Worm (Caenorhabditis elegans) whole organism, L3 larva: ENCODE data around the gene nhr-188.
A peak's percentile ranks its signal among the peaks of the same experiment; 100 is the strongest.

Experiments used
- R02D3.7 ChIP-seq: fragments of 150-350 bp; optimal IDR thresholded peaks from 2 replicates; lab custom pipeline; 2014; ENCODE audit warnings: missing biosample characterization, missing genetic modification characterization
- ZK546.5 ChIP-seq: sonication (generic microtip); optimal IDR thresholded peaks from 2 replicates; lab custom pipeline; 2017; ENCODE audit warnings: missing biosample characterization, missing genetic modification characterization
- ceh-16 ChIP-seq: sonication (generic microtip); optimal IDR thresholded peaks from 2 replicates; lab custom pipeline; 2017; ENCODE audit warnings: missing biosample characterization, missing genetic modification characterization
- ceh-28 ChIP-seq: fragments of 150-350 bp; optimal IDR thresholded peaks from 2 replicates; lab custom pipeline; 2014; ENCODE audit warnings: missing biosample characterization, missing genetic modification reagents, missing genetic modification characterization
- ceh-82 ChIP-seq: fragments of 150-350 bp; optimal IDR thresholded peaks from 2 replicates; lab custom pipeline; 2014; ENCODE audit warnings: missing biosample characterization, missing genetic modification characterization
- ceh-9 ChIP-seq: sonication (generic microtip); optimal IDR thresholded peaks from 2 replicates; lab custom pipeline; 2018; ENCODE audit warnings: missing biosample characterization, missing genetic modification characterization
- daf-12 ChIP-seq: fragments of 150-350 bp; optimal IDR thresholded peaks from 2 replicates; lab custom pipeline; 2014; ENCODE audit warnings: missing biosample characterization, missing genetic modification reagents, missing genetic modification characterization
- egl-27 ChIP-seq: sonication (generic microtip); optimal IDR thresholded peaks from 4 replicates; lab custom pipeline; 2017; ENCODE audit warnings: missing biosample characterization, missing genetic modification reagents, missing genetic modification characterization
- egl-5 ChIP-seq: fragments of 150-350 bp; optimal IDR thresholded peaks from 2 replicates; lab custom pipeline; 2017; ENCODE audit warnings: missing biosample characterization, missing genetic modification reagents, missing genetic modification characterization, inconsistent platforms
- elt-3 ChIP-seq, 3 experiments: fragments of 150-350 bp in 1 of 3; sonication (generic microtip) in 2 of 3; optimal IDR thresholded peaks; 2 replicates in 2 of 3; 4 replicates in 1 of 3; lab custom pipeline; 2014 to 2017; ENCODE audit warnings: missing biosample characterization in 3 of 3, missing genetic modification characterization in 3 of 3
- fkh-10 ChIP-seq: sonication (generic microtip); optimal IDR thresholded peaks from 2 replicates; lab custom pipeline; 2017; ENCODE audit warnings: missing biosample characterization, missing genetic modification reagents, missing genetic modification characterization
- fkh-2 ChIP-seq: fragments of 150-350 bp; optimal IDR thresholded peaks from 2 replicates; lab custom pipeline; 2014; ENCODE audit warnings: missing biosample characterization, missing genetic modification reagents, missing genetic modification characterization
- fos-1 ChIP-seq: fragments of 150-350 bp; optimal IDR thresholded peaks from 2 replicates; lab custom pipeline; 2014; ENCODE audit warnings: missing biosample characterization, missing genetic modification characterization
- jun-1 ChIP-seq: fragments of 150-350 bp; optimal IDR thresholded peaks from 2 replicates; lab custom pipeline; 2014; ENCODE audit warnings: missing biosample characterization, missing genetic modification reagents, missing genetic modification characterization
- lin-15B ChIP-seq: fragments of 150-350 bp; optimal IDR thresholded peaks from 2 replicates; lab custom pipeline; 2014; ENCODE audit warnings: missing biosample characterization, missing genetic modification characterization
- lin-39 ChIP-seq: fragments of 150-350 bp; optimal IDR thresholded peaks from 2 replicates; lab custom pipeline; 2018; ENCODE audit warnings: missing biosample characterization, missing genetic modification reagents, missing genetic modification characterization
- lsy-12 ChIP-seq: sonication (generic microtip); optimal IDR thresholded peaks from 2 replicates; lab custom pipeline; 2016; ENCODE audit warnings: mild to moderate bottlenecking, missing genetic modification characterization, missing compliant biosample characterization
- mdl-1 ChIP-seq: fragments of 150-350 bp; optimal IDR thresholded peaks from 2 replicates; lab custom pipeline; 2014; ENCODE audit warnings: missing biosample characterization, missing genetic modification characterization
- mml-1 ChIP-seq: fragments of 150-350 bp; sonication (generic microtip); optimal IDR thresholded peaks from 3 replicates; lab custom pipeline; 2014; ENCODE audit warnings: missing biosample characterization, missing genetic modification characterization
- nfya-1 ChIP-seq: sonication (generic microtip); optimal IDR thresholded peaks from 2 replicates; lab custom pipeline; 2017; ENCODE audit warnings: missing genetic modification characterization, mild to moderate bottlenecking, missing compliant biosample characterization, antibody characterized with exemption, moderate library complexity; ENCODE audit not compliant: insufficient read depth
- nhr-11 ChIP-seq: fragments of 150-350 bp; optimal IDR thresholded peaks from 2 replicates; lab custom pipeline; 2014; ENCODE audit warnings: missing biosample characterization, missing genetic modification characterization
- nhr-12 ChIP-seq: fragments of 150-350 bp; optimal IDR thresholded peaks from 2 replicates; lab custom pipeline; 2014; ENCODE audit warnings: missing biosample characterization, missing genetic modification characterization
- nhr-23 ChIP-seq: fragments of 150-350 bp; optimal IDR thresholded peaks from 2 replicates; lab custom pipeline; 2014; ENCODE audit warnings: missing biosample characterization, missing genetic modification reagents, missing genetic modification characterization
- nhr-25 ChIP-seq: sonication (generic microtip); optimal IDR thresholded peaks from 2 replicates; lab custom pipeline; 2017; ENCODE audit warnings: missing biosample characterization, missing genetic modification characterization
- nhr-28 ChIP-seq: fragments of 150-350 bp; optimal IDR thresholded peaks from 2 replicates; lab custom pipeline; 2014; ENCODE audit warnings: missing biosample characterization, missing genetic modification characterization
- nhr-43 ChIP-seq: sonication (generic microtip); optimal IDR thresholded peaks from 2 replicates; lab custom pipeline; 2016; ENCODE audit warnings: mild to moderate bottlenecking, missing genetic modification characterization, missing compliant biosample characterization; ENCODE audit not compliant: poor library complexity, severe bottlenecking
- nhr-67 ChIP-seq: fragments of 150-350 bp; optimal IDR thresholded peaks from 2 replicates; lab custom pipeline; 2014; ENCODE audit warnings: missing biosample characterization, missing genetic modification characterization
- pqm-1 ChIP-seq: fragments of 150-350 bp; optimal IDR thresholded peaks from 2 replicates; lab custom pipeline; 2017; ENCODE audit warnings: missing biosample characterization, missing genetic modification characterization, inconsistent platforms
- sea-2 ChIP-seq: fragments of 150-350 bp; sonication (generic microtip); optimal IDR thresholded peaks from 4 replicates; lab custom pipeline; 2014; ENCODE audit warnings: missing biosample characterization, missing genetic modification reagents, missing genetic modification characterization
- skn-1 ChIP-seq: fragments of 150-350 bp; optimal IDR thresholded peaks from 2 replicates; lab custom pipeline; 2014; ENCODE audit warnings: missing biosample characterization, missing genetic modification characterization
- tbx-2 ChIP-seq: sonication (generic microtip); optimal IDR thresholded peaks from 2 replicates; lab custom pipeline; 2016; ENCODE audit warnings: mild to moderate bottlenecking, missing genetic modification characterization, missing compliant biosample characterization
- unc-39 ChIP-seq: sonication (generic microtip); optimal IDR thresholded peaks from 4 replicates; lab custom pipeline; 2017; ENCODE audit warnings: missing biosample characterization, missing genetic modification characterization
- unc-62 ChIP-seq: fragments of 150-350 bp; sonication (generic microtip); optimal IDR thresholded peaks from 4 replicates; lab custom pipeline; 2014; ENCODE audit warnings: missing biosample characterization, missing genetic modification reagents, missing genetic modification characterization
- zag-1 ChIP-seq: fragments of 150-350 bp; optimal IDR thresholded peaks from 2 replicates; lab custom pipeline; 2014; ENCODE audit warnings: missing biosample characterization, missing genetic modification characterization
- ztf-11 ChIP-seq: fragments of 150-350 bp; optimal IDR thresholded peaks from 2 replicates; lab custom pipeline; 2014; ENCODE audit warnings: missing biosample characterization, missing genetic modification characterization

nhr-188 gene

DNA sequence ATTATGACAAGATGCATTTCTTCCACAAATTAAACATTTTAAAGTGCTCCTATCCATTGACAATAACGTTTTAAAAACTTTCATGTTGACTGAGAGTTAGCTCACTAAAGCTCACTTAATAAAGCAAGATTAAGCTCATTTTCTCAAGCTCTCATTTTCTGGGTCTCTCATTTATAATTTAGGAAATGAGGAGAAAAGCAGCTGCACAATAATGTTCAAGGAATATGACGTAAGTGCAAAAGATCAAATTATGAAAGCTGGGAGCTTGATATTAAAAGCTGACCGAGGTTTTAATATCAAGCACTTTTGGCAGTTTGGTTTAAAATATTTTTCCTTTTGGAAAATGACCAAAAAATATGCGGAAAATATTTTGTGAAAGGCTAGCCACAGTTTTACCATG is at the start of gene nhr-188:
Gene nhr-188 (minus strand): TSS at position 84 of the 400 bp plus-strand sequence.
- TF ChIP-seq R02D3.7 (tag; lab: Kevin White, UChicago): no peak
- peak; percentile 4 for TF ChIP-seq nhr-11 (tag; lab: Kevin White, UChicago)
- TF ChIP-seq nhr-23: no peak

DNA sequence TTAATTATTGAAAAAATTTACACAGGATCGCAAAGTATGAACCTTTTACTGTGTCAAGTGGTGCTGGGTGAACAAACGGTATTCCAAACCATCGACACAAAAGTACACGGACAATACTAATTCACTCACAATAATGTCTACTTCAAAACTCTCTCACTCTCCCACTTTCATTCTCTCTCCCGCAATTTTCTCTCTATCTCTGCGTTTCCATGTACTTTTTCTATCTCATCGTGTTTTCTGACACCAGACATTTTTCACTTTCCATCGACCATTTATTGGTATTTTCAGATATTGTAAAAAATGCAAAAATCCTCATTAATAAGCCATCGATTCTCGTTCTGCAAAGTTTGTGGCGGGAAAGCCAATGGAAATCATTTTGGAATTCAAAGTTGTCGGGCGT is 48.2 kb upstream of the nhr-188 start, which contains the start of gene nhr-156:
Gene nhr-156 (plus strand): TSS at position 266 of the 400 bp plus-strand sequence.
- TF ChIP-seq nhr-25 (tag; lab: Kevin White, UChicago) (no peak), pqm-1 (tag; lab: Kevin White, UChicago) (no peak), ceh-82 (tag; lab: Kevin White, UChicago) (no peak), nhr-12 (no peak), egl-5 (no peak), fos-1 (tag; lab: Kevin White, UChicago) (no peak), lin-39 (tag; lab: Kevin White, UChicago) (no peak), fkh-10 (GFP tag; lab: Kevin White, UChicago) (no peak), ztf-11 (no peak), tbx-2 (no peak)

DNA sequence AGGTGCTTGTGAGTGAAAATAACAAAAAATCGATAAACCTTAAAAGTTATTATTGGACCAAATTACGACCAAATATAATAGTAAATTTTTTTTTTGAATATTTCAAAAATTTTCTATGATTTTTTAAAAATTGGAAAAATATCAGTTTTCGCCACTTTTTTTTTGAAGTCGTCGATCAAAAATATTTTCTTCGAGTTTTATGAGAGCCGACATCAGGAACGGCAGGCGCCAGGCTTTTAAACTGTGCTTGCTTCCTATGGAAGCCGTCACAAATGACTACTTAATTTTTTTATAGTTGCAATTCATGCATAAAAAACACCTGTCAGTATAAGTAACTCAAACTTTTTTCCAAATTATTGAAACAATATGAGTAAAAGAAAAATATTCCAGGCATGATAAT is 45.8 kb upstream of the nhr-188 start:
- TF ChIP-seq lin-15B (tag; lab: Kevin White, UChicago): no peak
- no peak for TF ChIP-seq ceh-9 (tag; lab: Kevin White, UChicago)
- no peak for TF ChIP-seq jun-1
- TF ChIP-seq daf-12 (tag; lab: Kevin White, UChicago): no peak

DNA sequence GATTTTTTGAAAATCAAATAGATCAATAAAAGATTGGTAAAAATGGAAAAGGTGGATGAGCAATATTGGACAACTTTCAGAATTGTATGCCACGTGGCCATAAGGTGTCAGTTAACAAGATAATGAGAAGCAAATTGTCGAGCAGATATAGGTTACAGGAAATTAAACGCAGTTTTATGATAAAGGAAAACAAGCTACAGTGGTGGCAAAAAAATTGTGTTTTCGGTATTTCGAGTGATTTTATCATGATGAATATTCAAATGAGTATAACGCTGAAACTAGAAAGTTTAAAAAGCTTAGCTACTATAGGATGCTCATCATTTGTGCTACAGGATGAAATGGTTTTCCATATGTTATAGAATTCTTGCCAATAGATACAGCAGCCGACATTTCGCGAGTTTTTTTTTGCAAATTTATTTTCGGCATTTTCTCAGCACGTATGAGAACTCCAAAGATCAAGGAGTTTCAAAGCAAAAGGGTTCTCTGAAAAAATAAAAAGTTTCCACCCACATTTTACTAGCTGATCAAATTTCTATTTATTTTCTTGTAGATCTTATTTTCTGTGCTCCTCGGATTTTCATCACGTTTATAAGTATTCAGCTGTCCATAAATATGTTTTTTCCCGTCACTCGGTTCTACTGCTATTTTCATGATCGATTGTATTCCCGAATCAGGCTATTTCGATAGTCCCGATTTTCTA is 44.9 kb upstream of the nhr-188 start, which contains the start of the genes str-229 and srh-190:
Gene str-229 (minus strand): TSS at position 101 of the 700 bp plus-strand sequence.
Gene srh-190 (plus strand): TSS at position 650 of the 700 bp plus-strand sequence.
- no peak for TF ChIP-seq fkh-2 (tag; lab: Kevin White, UChicago)
- no peak for TF ChIP-seq ztf-11
- no peak for TF ChIP-seq egl-5
- no peak for TF ChIP-seq ceh-16 (tag; lab: Kevin White, UChicago)
- no peak for TF ChIP-seq fkh-10 (GFP tag; lab: Kevin White, UChicago)
- TF ChIP-seq lin-39 (tag; lab: Kevin White, UChicago): no peak
- TF ChIP-seq elt-3 (tag; optimal IDR thresholded peaks at IDR 0.05; lab: Kevin White, UChicago): no peak
- TF ChIP-seq nhr-23: no peak
- no peak for TF ChIP-seq nfya-1 (tag; lab: Kevin White, UChicago)
- no peak for TF ChIP-seq sea-2
- TF ChIP-seq fos-1 (tag; lab: Kevin White, UChicago): no peak
- TF ChIP-seq unc-39: no peak
- no peak for TF ChIP-seq nhr-28 (tag; lab: Kevin White, UChicago)
- TF ChIP-seq skn-1 (tag; lab: Kevin White, UChicago): no peak
- no peak for TF ChIP-seq mdl-1 (tag; lab: Kevin White, UChicago)
- TF ChIP-seq egl-27 (tag; lab: Kevin White, UChicago): no peak
- no peak for TF ChIP-seq ceh-28

DNA sequence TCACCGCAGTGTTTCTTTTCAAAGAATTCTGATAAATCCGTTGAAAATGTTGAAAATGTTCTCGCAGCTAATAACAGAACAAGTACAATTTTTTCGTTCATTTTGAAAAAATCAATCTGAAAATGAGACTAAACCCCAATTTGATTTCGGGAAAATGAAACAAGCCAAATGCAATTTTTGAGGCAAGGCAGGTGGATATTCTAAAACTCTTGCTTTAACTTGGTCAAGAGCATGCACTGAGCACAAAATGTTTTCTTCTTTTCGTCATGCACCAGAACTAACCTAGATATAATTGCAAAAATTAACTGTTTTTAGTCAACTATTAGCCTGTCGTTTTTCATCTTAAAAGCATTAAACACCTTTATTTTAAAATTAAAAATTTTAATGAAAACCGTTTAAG is 42.4 kb upstream of the nhr-188 start, which contains the start of gene irld-22:
Gene irld-22 (minus strand): TSS at position 101 of the 400 bp plus-strand sequence.
- TF ChIP-seq mml-1 (tag; lab: Kevin White, UChicago) (no peak), skn-1 (tag; lab: Kevin White, UChicago) (no peak), lsy-12 (no peak), daf-12 (tag; lab: Kevin White, UChicago) (no peak)

DNA sequence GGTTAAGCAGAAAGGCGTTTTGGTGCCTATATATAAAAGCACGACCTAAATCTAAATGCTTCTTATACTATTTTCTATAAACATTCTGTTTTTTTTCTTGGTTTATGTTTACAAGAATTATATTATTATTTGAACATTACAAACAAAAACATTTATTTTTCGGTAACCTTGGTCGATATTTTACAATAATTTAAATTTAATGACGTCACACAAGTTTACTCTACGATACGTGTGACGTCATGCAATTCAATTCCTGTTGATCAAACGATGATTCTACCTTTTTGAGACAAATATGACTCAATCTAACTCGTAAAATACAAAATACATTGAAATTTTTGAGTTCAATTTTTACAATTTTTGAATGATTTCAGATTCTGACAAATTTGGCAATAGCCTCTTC is 38.4 kb upstream of the nhr-188 start:
- TF ChIP-seq nhr-43 (tag; lab: Kevin White, UChicago): no peak
- no peak for TF ChIP-seq mml-1 (tag; lab: Kevin White, UChicago)
- TF ChIP-seq zag-1: no peak
- no peak for TF ChIP-seq unc-62 (GFP tag; lab: Kevin White, UChicago)
- TF ChIP-seq ceh-9 (tag; lab: Kevin White, UChicago): no peak
- no peak for TF ChIP-seq ceh-28
- TF ChIP-seq ZK546.5: no peak
- TF ChIP-seq nhr-67 (tag; lab: Kevin White, UChicago): no peak
- TF ChIP-seq nfya-1 (tag; lab: Kevin White, UChicago): no peak
- TF ChIP-seq unc-39: no peak
- no peak for TF ChIP-seq egl-5
